Worm (Caenorhabditis elegans) whole organism, L4/young adult: ENCODE results near the gene chil-27.

Experiments
- W03F9.2 ChIP-seq: fragments of 150-350 bp; optimal IDR thresholded peaks from 2 replicates; lab custom pipeline; 2014; ENCODE audit warnings: missing biosample characterization, missing genetic modification characterization
- dao-5 ChIP-seq: sonication (generic microtip); optimal IDR thresholded peaks from 2 replicates; lab custom pipeline; 2016; ENCODE audit warnings: missing genotype, missing genetic modification characterization, moderate library complexity, missing compliant biosample characterization
- him-1 ChIP-seq: sonication (generic microtip); optimal IDR thresholded peaks from 2 replicates; lab custom pipeline; 2016; ENCODE audit warnings: missing genotype, missing genetic modification reagents, missing genetic modification characterization, missing compliant biosample characterization

ce11 chrII:9523539-9524224 lies 46.0 kb downstream of the chil-27 start, which contains the start of gene mex-6:
- TF ChIP-seq him-1 (tag; lab: Kevin White, UChicago) (no peak), dao-5 (tag; lab: Kevin White, UChicago) (no peak), W03F9.2 (tag; lab: Kevin White, UChicago) (no peak)
